Worm (Caenorhabditis elegans) whole organism, L2 larva: ENCODE measurements around the gene lam-1.

Source experiments
- C34F6.9 ChIP-seq: fragments of 150-350 bp; optimal IDR thresholded peaks from 2 replicates; lab custom pipeline; 2014; ENCODE audit warnings: missing biosample characterization, missing genetic modification characterization
- aly-2 ChIP-seq: fragments of 150-350 bp; optimal IDR thresholded peaks from 2 replicates; lab custom pipeline; 2014; ENCODE audit warnings: missing biosample characterization, missing genetic modification characterization
- ama-1 ChIP-seq: fragments of 150-350 bp; optimal IDR thresholded peaks from 2 replicates; lab custom pipeline; 2018; ENCODE audit warnings: inconsistent platforms
- elt-1 ChIP-seq: fragments of 150-350 bp; optimal IDR thresholded peaks from 2 replicates; lab custom pipeline; 2014; ENCODE audit warnings: missing biosample characterization, missing genetic modification characterization
- elt-3 ChIP-seq: sonication (generic microtip); optimal IDR thresholded peaks from 2 replicates; lab custom pipeline; 2017; ENCODE audit warnings: missing biosample characterization, missing genetic modification characterization
- fos-1 ChIP-seq: fragments of 150-350 bp; optimal IDR thresholded peaks from 2 replicates; lab custom pipeline; 2014; ENCODE audit warnings: missing biosample characterization, missing genetic modification characterization
- gmeb-1 ChIP-seq: fragments of 150-350 bp; optimal IDR thresholded peaks from 2 replicates; lab custom pipeline; 2014; ENCODE audit warnings: missing biosample characterization, missing genetic modification characterization
- lin-39 ChIP-seq: fragments of 150-350 bp; optimal IDR thresholded peaks from 2 replicates; lab custom pipeline; 2014; ENCODE audit warnings: missing biosample characterization, missing genetic modification reagents, missing genetic modification characterization
- nhr-237 ChIP-seq: fragments of 150-350 bp; optimal IDR thresholded peaks from 2 replicates; lab custom pipeline; 2014; ENCODE audit warnings: missing biosample characterization, missing genetic modification characterization
- unc-39 ChIP-seq: fragments of 150-350 bp; optimal IDR thresholded peaks from 2 replicates; lab custom pipeline; 2014; ENCODE audit warnings: missing biosample characterization, missing genetic modification characterization
- ztf-11 ChIP-seq: sonication (generic microtip); optimal IDR thresholded peaks from 2 replicates; lab custom pipeline; 2017; ENCODE audit warnings: missing biosample characterization, missing genetic modification characterization

- no peak for TF ChIP-seq ztf-11 (tag; lab: Kevin White, UChicago)
- TF ChIP-seq elt-1 (tag; lab: Kevin White, UChicago) = no peak
- TF ChIP-seq lin-39 (tag; lab: Kevin White, UChicago) = no peak
- TF ChIP-seq elt-3 = no peak
- no peak for TF ChIP-seq nhr-237 (tag; lab: Kevin White, UChicago)
- no peak for TF ChIP-seq unc-39 (tag; lab: Kevin White, UChicago)
- no peak for TF ChIP-seq gmeb-1 (tag; lab: Kevin White, UChicago)
- TF ChIP-seq C34F6.9 (tag; lab: Kevin White, UChicago) = no peak
- no peak for TF ChIP-seq ama-1
- no peak for TF ChIP-seq aly-2
- TF ChIP-seq fos-1 (tag; lab: Kevin White, UChicago) = no peak
Observed at ce11 chrIV:5157226-5157625, 15.9 kb upstream of the lam-1 start, which contains the start of gene C24D10.49.
